Worm (Caenorhabditis elegans) whole organism, early embryonic: ENCODE measurements around the gene nphp-4.

Experiments
- aly-1 ChIP-seq: sonication (generic microtip); optimal IDR thresholded peaks from 2 replicates; lab custom pipeline; 2016; ENCODE audit warnings: missing genetic modification characterization, missing compliant biosample characterization
- ama-1 ChIP-seq: fragments of 150-350 bp; optimal IDR thresholded peaks from 2 replicates; lab custom pipeline; 2014
- ceh-13 ChIP-seq: fragments of 200-800 bp; sonication (Bioruptor generic); optimal IDR thresholded peaks from 2 replicates; lab custom pipeline; 2018; ENCODE audit warnings: mild to moderate bottlenecking, missing genetic modification characterization, missing compliant biosample characterization
- hmg-4 ChIP-seq: fragments of 200-800 bp; sonication (Bioruptor generic); optimal IDR thresholded peaks from 2 replicates; lab custom pipeline; 2018; ENCODE audit warnings: mild to moderate bottlenecking, missing genetic modification characterization, missing compliant biosample characterization
- sea-1 ChIP-seq: fragments of 200-800 bp; sonication (Bioruptor generic); conservative IDR thresholded peaks from 2 replicates; pipeline ENCODE4 v1.3.6; 2022; ENCODE audit warnings: missing genetic modification characterization, missing compliant biosample characterization

ce11 chrV:11857756-11858155 lies 14.2 kb upstream of the nphp-4 start:
- TF ChIP-seq aly-1 (tag; lab: Kevin White, UChicago) (no peak), sea-1 (no peak), hmg-4 (GFP tag; lab: Kevin White, UChicago) (no peak), ama-1 (no peak), ceh-13 (GFP tag; lab: Kevin White, UChicago) (no peak)
